Worm (Caenorhabditis elegans): Measurements from ENCODE around the gene sorb-1.

DNA sequence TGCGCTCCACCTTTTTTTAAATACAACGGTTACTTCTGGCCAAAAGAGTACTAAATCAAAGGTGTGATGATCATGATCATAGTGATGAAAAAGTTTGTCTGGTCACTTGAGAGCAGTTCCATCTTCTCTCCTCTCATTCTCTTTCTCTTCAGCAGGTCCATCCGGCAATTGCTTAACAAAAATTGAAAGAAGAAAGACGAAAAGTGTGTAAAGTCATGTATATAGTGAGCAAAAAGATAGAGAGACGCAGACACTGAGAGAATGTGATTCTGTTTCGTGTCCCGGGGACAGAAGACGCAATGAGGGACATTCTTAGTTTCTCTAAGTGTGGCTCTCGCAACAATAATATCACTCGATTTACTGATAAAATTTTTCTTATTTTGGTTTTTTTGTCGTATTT is 1.3 kb upstream of the sorb-1 start:
- TF ChIP-seq klf-2 (GFP tag; conservative IDR thresholded peaks at IDR 0.05) (no peak), flt-1 (GFP tag; IDR thresholded peaks at IDR 0.05) (no peak), tab-1 (GFP tag; IDR thresholded peaks at IDR 0.05) (no peak), med-1 (GFP tag; optimal IDR thresholded peaks at IDR 0.05; ENCODE audit: insufficient read depth) (no peak), cog-1 (tag; optimal IDR thresholded peaks at IDR 0.05) (no peak), T22C8.4 (GFP tag; IDR thresholded peaks at IDR 0.05) (no peak)

Data from whole organism, midembryonic.